Worm (Caenorhabditis elegans): ENCODE results near the gene srx-68.

The srx-68 gene

ce11 chrV:3874102-3874744, 38.3 kb upstream of the srx-68 start, which contains the start of gene nhr-158:
Gene nhr-158, minus strand, starts transcription at chrV:3874152.
- no peak for TF ChIP-seq unc-39 (tag; optimal IDR thresholded peaks at IDR 0.05)
- TF ChIP-seq elt-1 (tag; optimal IDR thresholded peaks at IDR 0.05; ENCODE audit: borderline replicate concordance, insufficient read depth) = no peak
- no peak for TF ChIP-seq pha-4 (tag; optimal IDR thresholded peaks at IDR 0.05)
- TF ChIP-seq nhr-76 (tag; optimal IDR thresholded peaks at IDR 0.05) = no peak
- no peak for TF ChIP-seq cnd-1 (tag; optimal IDR thresholded peaks at IDR 0.05)
- TF ChIP-seq zip-8 (tag; optimal IDR thresholded peaks at IDR 0.05) = no peak
- no peak for TF ChIP-seq nhr-12 (tag; optimal IDR thresholded peaks at IDR 0.05)
- no peak for TF ChIP-seq lin-32 (GFP tag; optimal IDR thresholded peaks at IDR 0.05)
- TF ChIP-seq ham-2 (GFP tag; optimal IDR thresholded peaks at IDR 0.05) = no peak
- TF ChIP-seq hlh-1 (tag; optimal IDR thresholded peaks at IDR 0.05) = no peak
- TF ChIP-seq drap-1 (GFP tag; optimal IDR thresholded peaks at IDR 0.05) = no peak
- no peak for TF ChIP-seq mls-2 (tag; optimal IDR thresholded peaks at IDR 0.05)
- TF ChIP-seq mep-1 (tag; optimal IDR thresholded peaks at IDR 0.05) = no peak
- no peak for TF ChIP-seq ztf-11 (tag; optimal IDR thresholded peaks at IDR 0.05)
- no peak for TF ChIP-seq ceh-83 (GFP tag; optimal IDR thresholded peaks at IDR 0.05)

- TF ChIP-seq unc-120 (tag; optimal IDR thresholded peaks at IDR 0.05; ENCODE audit: poor library complexity, severe bottlenecking) (no peak), zip-8 (tag; optimal IDR thresholded peaks at IDR 0.05) (no peak)
Measured at ce11 chrV:3877242-3877641, 35.3 kb upstream of the srx-68 start.

- no peak for TF ChIP-seq ceh-83 (GFP tag; optimal IDR thresholded peaks at IDR 0.05)
- no peak for TF ChIP-seq sem-2 (GFP tag; optimal IDR thresholded peaks at IDR 0.05)
- TF ChIP-seq M03D4.4 (tag; optimal IDR thresholded peaks at IDR 0.05) = no peak
- TF ChIP-seq unc-62 (GFP tag; optimal IDR thresholded peaks at IDR 0.05) = no peak
- TF ChIP-seq nhr-2 (tag; optimal IDR thresholded peaks at IDR 0.05) = no peak
- TF ChIP-seq pha-4 (tag; optimal IDR thresholded peaks at IDR 0.05) = no peak
- TF ChIP-seq ces-1 (GFP tag; optimal IDR thresholded peaks at IDR 0.05) = no peak
- TF ChIP-seq ceh-43 (GFP tag; optimal IDR thresholded peaks at IDR 0.05) = no peak
- TF ChIP-seq ztf-11 (tag; optimal IDR thresholded peaks at IDR 0.05) = no peak
- no peak for TF ChIP-seq blmp-1 (tag; optimal IDR thresholded peaks at IDR 0.05)
- TF ChIP-seq zip-8 (tag; optimal IDR thresholded peaks at IDR 0.05) = no peak
- no peak for TF ChIP-seq unc-120 (tag; optimal IDR thresholded peaks at IDR 0.05; ENCODE audit: poor library complexity, severe bottlenecking)
- no peak for TF ChIP-seq mep-1 (tag; optimal IDR thresholded peaks at IDR 0.05)
Measured at ce11 chrV:3878223-3878622, 34.3 kb upstream of the srx-68 start, which contains the start of gene nhr-159. Gene nhr-159, minus strand, starts transcription at chrV:3878323.

DNA sequence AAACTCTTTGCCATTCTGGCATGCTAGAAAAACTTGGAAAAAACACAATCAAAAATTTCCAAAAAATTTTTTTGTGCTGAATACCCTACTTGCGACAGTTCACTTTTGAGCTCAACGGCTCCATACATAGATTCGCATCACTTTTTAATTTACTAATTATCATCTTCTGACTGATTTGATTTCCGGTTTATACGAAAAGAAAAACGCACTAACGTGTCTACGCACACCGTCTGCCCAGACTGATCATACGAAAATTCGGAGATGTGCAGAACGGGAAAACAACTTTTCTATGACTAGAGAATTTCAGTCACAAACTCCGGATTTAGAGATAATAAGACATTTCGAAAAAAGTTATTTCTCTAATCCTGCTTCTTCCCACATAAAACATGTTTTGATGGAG, 28.0 kb upstream of the srx-68 start:
- TF ChIP-seq sptf-1 (tag; optimal IDR thresholded peaks at IDR 0.05) = no peak
- TF ChIP-seq nhr-12 (tag; optimal IDR thresholded peaks at IDR 0.05) = no peak
- no peak for TF ChIP-seq mep-1 (tag; optimal IDR thresholded peaks at IDR 0.05)
- no peak for TF ChIP-seq ztf-11 (tag; optimal IDR thresholded peaks at IDR 0.05)

DNA sequence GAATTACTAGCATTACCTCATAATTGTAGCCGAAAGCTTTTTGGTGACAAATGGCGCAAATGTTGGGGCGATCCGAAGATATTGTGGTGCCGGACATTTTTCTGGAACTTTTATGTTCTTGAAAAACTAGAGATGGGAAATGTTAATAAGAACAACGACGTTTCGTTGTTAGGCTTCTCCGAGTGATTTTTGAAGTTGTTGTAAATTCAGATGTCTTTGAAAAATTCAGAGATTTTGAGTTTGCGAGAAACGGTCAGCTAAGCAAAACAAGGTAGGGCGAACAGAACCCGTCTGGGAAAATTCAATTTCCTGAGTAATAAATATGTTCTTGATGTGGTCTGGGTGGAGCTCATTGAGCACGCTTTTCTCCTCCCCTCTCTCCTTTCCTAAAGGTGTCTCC, 26.5 kb upstream of the srx-68 start, which contains the start of gene nhr-124:
Gene nhr-124, minus strand, starts transcription at position 101 of the 400 bp plus-strand sequence.
- TF ChIP-seq hlh-1 (tag; optimal IDR thresholded peaks at IDR 0.05) = no peak
- TF ChIP-seq mls-2 (tag; optimal IDR thresholded peaks at IDR 0.05) = no peak
- TF ChIP-seq ces-1 (GFP tag; optimal IDR thresholded peaks at IDR 0.05) = no peak
- TF ChIP-seq ceh-39 (tag; optimal IDR thresholded peaks at IDR 0.05) = no peak
- no peak for TF ChIP-seq ceh-83 (GFP tag; optimal IDR thresholded peaks at IDR 0.05)
- TF ChIP-seq blmp-1 (tag; optimal IDR thresholded peaks at IDR 0.05) = no peak
- no peak for TF ChIP-seq mep-1 (tag; optimal IDR thresholded peaks at IDR 0.05)

- TF ChIP-seq hlh-1 (tag; optimal IDR thresholded peaks at IDR 0.05) (no peak), ces-1 (GFP tag; optimal IDR thresholded peaks at IDR 0.05) (no peak), tbx-8 (GFP tag; optimal IDR thresholded peaks at IDR 0.05) (no peak), nhr-76 (tag; optimal IDR thresholded peaks at IDR 0.05) (no peak), nhr-12 (tag; optimal IDR thresholded peaks at IDR 0.05) (no peak), nhr-237 (tag; optimal IDR thresholded peaks at IDR 0.05) (no peak), sem-2 (GFP tag; optimal IDR thresholded peaks at IDR 0.05) (no peak), M03D4.4 (tag; optimal IDR thresholded peaks at IDR 0.05) (no peak), cnd-1 (tag; optimal IDR thresholded peaks at IDR 0.05) (no peak), nhr-2 (tag; optimal IDR thresholded peaks at IDR 0.05) (no peak), elt-3 (tag; optimal IDR thresholded peaks at IDR 0.05) (no peak), unc-120 (tag; optimal IDR thresholded peaks at IDR 0.05; ENCODE audit: poor library complexity, severe bottlenecking) (no peak)
Measured at ce11 chrV:3889113-3889512, 23.5 kb upstream of the srx-68 start, which contains the start of gene C17E7.13. Gene C17E7.13, minus strand, starts transcription at chrV:3889288.
